Fruit fly (Drosophila melanogaster) whole organism, adult: ENCODE measurements around the gene GC.

Experiments
- CG5204 ChIP-seq: fragments of 200-800 bp; sonication (Bioruptor generic); optimal IDR thresholded peaks from 2 replicates; lab custom pipeline; 2016; ENCODE audit warnings: missing biosample characterization, missing genetic modification characterization
- CG7101 ChIP-seq: fragments of 200-800 bp; sonication (Bioruptor generic); optimal IDR thresholded peaks from 2 replicates; lab custom pipeline; 2018; ENCODE audit warnings: missing biosample characterization, mild to moderate bottlenecking, missing genetic modification characterization, moderate library complexity
- Clk ChIP-seq: fragments of 200-800 bp; sonication (Bioruptor generic); optimal IDR thresholded peaks from 2 replicates; lab custom pipeline; 2017; ENCODE audit warnings: missing biosample characterization, missing genetic modification characterization
- cic ChIP-seq: fragments of 200-800 bp; sonication (Bioruptor generic); optimal IDR thresholded peaks from 2 replicates; lab custom pipeline; 2017; ENCODE audit warnings: missing biosample characterization, mild to moderate bottlenecking, missing genetic modification characterization, moderate library complexity
- toe ChIP-seq: fragments of 200-800 bp; sonication (Bioruptor generic); optimal IDR thresholded peaks from 2 replicates; lab custom pipeline; 2016; ENCODE audit warnings: missing biosample characterization, missing genetic modification characterization

DNA sequence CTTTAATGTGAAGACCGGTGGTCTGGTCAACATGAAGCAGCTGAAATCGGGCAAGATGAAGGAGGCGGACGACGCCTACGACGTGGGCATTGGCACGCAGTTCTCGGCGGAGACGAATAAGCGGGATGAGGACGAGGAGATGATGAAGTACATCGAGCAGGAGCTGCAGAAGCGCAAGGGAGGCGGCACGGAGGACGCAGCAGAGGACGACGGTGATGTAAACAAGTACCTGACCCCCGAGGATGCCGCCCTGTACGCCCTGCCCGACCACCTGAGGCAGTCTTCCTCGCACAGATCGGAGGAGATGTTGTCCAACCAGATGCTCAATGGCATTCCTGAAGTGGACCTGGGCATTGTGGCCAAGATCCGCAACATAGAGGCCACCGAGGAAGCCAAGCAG lies 36.4 kb upstream of the GC start:
- TF ChIP-seq toe (GFP tag; lab: Kevin White, UChicago) (no peak), cic (GFP tag; lab: Kevin White, UChicago) (no peak), CG7101 (tag; lab: Kevin White, UChicago) (no peak), Clk (GFP tag; lab: Kevin White, UChicago) (no peak), CG5204 (no peak)
